Worm (Caenorhabditis elegans) whole organism, young adult: ENCODE data around the gene ptb-1.
A peak's percentile ranks its signal among the peaks of the same experiment; 100 is the strongest.

Experiments
- F33H1.4 ChIP-seq: fragments of 200-800 bp; sonication (Bioruptor generic); IDR thresholded peaks from 2 replicates; pipeline ENCODE4 v1.3.6; 2022; ENCODE audit warnings: missing genetic modification reagents, missing genetic modification characterization, missing compliant biosample characterization
- F37B4.10 ChIP-seq: fragments of 200-800 bp; sonication (Bioruptor generic); IDR thresholded peaks from 2 replicates; pipeline ENCODE4 v1.3.6; 2022; ENCODE audit warnings: missing genetic modification characterization, missing compliant biosample characterization
- F55B11.4 ChIP-seq: sonication (generic microtip); optimal IDR thresholded peaks from 2 replicates; lab custom pipeline; 2016; ENCODE audit warnings: missing compliant biosample characterization, missing genetic modification characterization, borderline replicate concordance; ENCODE audit not compliant: insufficient read depth
- K11D2.4 ChIP-seq: fragments of 200-800 bp; sonication (Bioruptor generic); IDR thresholded peaks from 2 replicates; pipeline ENCODE4 v1.3.6; 2022; ENCODE audit warnings: missing genetic modification reagents, missing genetic modification characterization, missing compliant biosample characterization
- T07F8.4 ChIP-seq: sonication (generic microtip); optimal IDR thresholded peaks from 2 replicates; lab custom pipeline; 2016; ENCODE audit warnings: mild to moderate bottlenecking, missing genetic modification characterization, moderate library complexity, missing compliant biosample characterization
- T26A5.8 ChIP-seq: sonication (generic microtip); optimal IDR thresholded peaks from 2 replicates; lab custom pipeline; 2016; ENCODE audit warnings: missing genetic modification characterization, missing compliant biosample characterization
- Y67H2A.10 ChIP-seq: fragments of 200-800 bp; sonication (Bioruptor generic); conservative IDR thresholded peaks from 2 replicates; pipeline ENCODE4 v1.3.6; 2022; ENCODE audit warnings: missing genetic modification reagents, missing genetic modification characterization, missing compliant biosample characterization
- akir-1 ChIP-seq: fragments of 200-800 bp; sonication (Bioruptor generic); optimal IDR thresholded peaks from 2 replicates; lab custom pipeline; 2018; ENCODE audit warnings: mild to moderate bottlenecking, missing genetic modification characterization, moderate library complexity, missing compliant biosample characterization
- aptf-3 ChIP-seq: fragments of 200-800 bp; sonication (Bioruptor generic); IDR thresholded peaks from 2 replicates; pipeline ENCODE4 v1.3.6; 2022; ENCODE audit warnings: missing genetic modification characterization, missing compliant biosample characterization
- ccch-3 ChIP-seq: fragments of 200-800 bp; sonication (Bioruptor generic); optimal IDR thresholded peaks from 2 replicates; lab custom pipeline; 2018; ENCODE audit warnings: mild to moderate bottlenecking, missing genetic modification characterization, missing compliant biosample characterization
- cebp-1 ChIP-seq, 2 experiments: fragments of 200-800 bp in 1 of 2; sonication (Bioruptor generic) in 1 of 2; sonication (generic microtip) in 1 of 2; IDR thresholded peaks in 1 of 2; optimal IDR thresholded peaks in 1 of 2; 2 replicates each; pipeline versions ENCODE4 v1.3.6 to Lab custom; 2017 to 2022; ENCODE audit warnings: missing compliant biosample characterization in 2 of 2, missing genetic modification characterization in 2 of 2, mild to moderate bottlenecking in 1 of 2, missing genetic modification reagents in 1 of 2, moderate library complexity in 1 of 2
- ceh-79 ChIP-seq: sonication (generic microtip); optimal IDR thresholded peaks from 2 replicates; lab custom pipeline; 2017; ENCODE audit warnings: mild to moderate bottlenecking, missing genetic modification characterization, missing compliant biosample characterization
- ceh-91 ChIP-seq: fragments of 200-800 bp; sonication (Bioruptor generic); IDR thresholded peaks from 2 replicates; pipeline ENCODE4 v1.3.6; 2022; ENCODE audit warnings: missing genetic modification reagents, missing genetic modification characterization, missing compliant biosample characterization
- dox-1 ChIP-seq: fragments of 200-800 bp; sonication (Bioruptor generic); IDR thresholded peaks from 2 replicates; pipeline ENCODE4 v1.3.6; 2022; ENCODE audit warnings: missing genetic modification reagents, missing genetic modification characterization, missing compliant biosample characterization
- dpl-1 ChIP-seq: fragments of 150-350 bp; optimal IDR thresholded peaks from 2 replicates; lab custom pipeline; 2014; ENCODE audit warnings: missing biosample characterization, missing genetic modification reagents, missing genetic modification characterization
- efl-1 ChIP-seq: fragments of 150-350 bp; optimal IDR thresholded peaks from 2 replicates; lab custom pipeline; 2014; ENCODE audit warnings: missing biosample characterization, missing genetic modification reagents, missing genetic modification characterization
- egl-18 ChIP-seq: fragments of 200-800 bp; sonication (Bioruptor generic); IDR thresholded peaks from 2 replicates; pipeline ENCODE4 v1.3.6; 2022; ENCODE audit warnings: missing genetic modification reagents, missing genetic modification characterization, missing compliant biosample characterization
- egrh-3 ChIP-seq: fragments of 200-800 bp; sonication (Bioruptor generic); IDR thresholded peaks from 2 replicates; pipeline ENCODE4 v1.3.6; 2022; ENCODE audit warnings: missing genetic modification reagents, missing genetic modification characterization, missing compliant biosample characterization
- ekl-4 ChIP-seq: fragments of 200-800 bp; sonication (Bioruptor generic); IDR thresholded peaks from 2 replicates; pipeline ENCODE4 v1.3.6; 2022; ENCODE audit warnings: missing genetic modification reagents, missing genetic modification characterization, missing compliant biosample characterization
- ets-4 ChIP-seq: fragments of 200-800 bp; sonication (Bioruptor generic); optimal IDR thresholded peaks from 2 replicates; lab custom pipeline; 2018; ENCODE audit warnings: mild to moderate bottlenecking, missing genetic modification characterization, missing compliant biosample characterization
- him-1 ChIP-seq: sonication (generic microtip); optimal IDR thresholded peaks from 2 replicates; lab custom pipeline; 2016; ENCODE audit warnings: missing genotype, missing genetic modification reagents, missing genetic modification characterization, missing compliant biosample characterization
- hlh-12 ChIP-seq: sonication (generic microtip); optimal IDR thresholded peaks from 2 replicates; lab custom pipeline; 2016; ENCODE audit warnings: missing genetic modification characterization, missing compliant biosample characterization
- lin-35 ChIP-seq, 3 experiments: fragments of 150-350 bp in 2 of 3; sonication (generic microtip) in 1 of 3; optimal IDR thresholded peaks; 2 replicates each; lab custom pipeline; 2014 to 2018; ENCODE audit warnings: missing biosample characterization in 3 of 3, missing genetic modification characterization in 3 of 3, missing genetic modification reagents in 3 of 3
- lin-54 ChIP-seq: fragments of 200-800 bp; sonication (Bioruptor generic); optimal IDR thresholded peaks from 2 replicates; lab custom pipeline; 2018; ENCODE audit warnings: mild to moderate bottlenecking, missing genetic modification characterization, missing compliant biosample characterization
- lsl-1 ChIP-seq: fragments of 200-800 bp; sonication (Bioruptor generic); optimal IDR thresholded peaks from 2 replicates; lab custom pipeline; 2018; ENCODE audit warnings: mild to moderate bottlenecking, missing genetic modification characterization, moderate library complexity, missing compliant biosample characterization
- lsy-27 ChIP-seq: sonication (generic microtip); optimal IDR thresholded peaks from 2 replicates; lab custom pipeline; 2017; ENCODE audit warnings: missing genetic modification characterization, mild to moderate bottlenecking, missing compliant biosample characterization, antibody characterized with exemption, missing genotype, borderline replicate concordance; ENCODE audit not compliant: insufficient read depth
- madf-6 ChIP-seq: fragments of 200-800 bp; sonication (Bioruptor generic); IDR thresholded peaks from 2 replicates; pipeline ENCODE4 v1.3.6; 2022; ENCODE audit warnings: missing genetic modification reagents, missing genetic modification characterization, missing compliant biosample characterization
- madf-8 ChIP-seq: fragments of 200-800 bp; sonication (Bioruptor generic); conservative IDR thresholded peaks from 2 replicates; pipeline ENCODE4 v1.3.6; 2022; ENCODE audit warnings: missing genetic modification reagents, missing genetic modification characterization, missing compliant biosample characterization
- mel-28 ChIP-seq: sonication (generic microtip); optimal IDR thresholded peaks from 2 replicates; lab custom pipeline; 2016; ENCODE audit warnings: borderline replicate concordance, mild to moderate bottlenecking, missing genetic modification characterization, missing compliant biosample characterization
- nhr-179 ChIP-seq: sonication (generic microtip); optimal IDR thresholded peaks from 2 replicates; lab custom pipeline; 2016; ENCODE audit warnings: mild to moderate bottlenecking, missing genetic modification characterization, missing compliant biosample characterization
- nhr-27 ChIP-seq: fragments of 200-800 bp; sonication (Bioruptor generic); optimal IDR thresholded peaks from 2 replicates; lab custom pipeline; 2018; ENCODE audit warnings: mild to moderate bottlenecking, missing genetic modification characterization, moderate library complexity, missing compliant biosample characterization
- snpc-1.1 ChIP-seq: sonication (generic microtip); optimal IDR thresholded peaks from 2 replicates; lab custom pipeline; 2017; ENCODE audit warnings: missing genetic modification characterization, mild to moderate bottlenecking, missing compliant biosample characterization, antibody characterized with exemption, moderate library complexity, missing genotype, missing genetic modification reagents; ENCODE audit not compliant: insufficient read depth
- snpc-3.4 ChIP-seq: sonication (generic microtip); optimal IDR thresholded peaks from 2 replicates; lab custom pipeline; 2017; ENCODE audit warnings: missing genetic modification characterization, mild to moderate bottlenecking, missing compliant biosample characterization, antibody characterized with exemption, moderate library complexity, missing genotype, missing genetic modification reagents
- sptf-2 ChIP-seq: fragments of 200-800 bp; sonication (Bioruptor generic); optimal IDR thresholded peaks from 2 replicates; lab custom pipeline; 2018; ENCODE audit warnings: mild to moderate bottlenecking, missing genetic modification characterization, missing compliant biosample characterization
- tbp1 ChIP-seq: fragments of 200-800 bp; sonication (Bioruptor generic); optimal IDR thresholded peaks from 2 replicates; lab custom pipeline; 2018; ENCODE audit warnings: mild to moderate bottlenecking, missing genetic modification characterization, missing compliant biosample characterization
- tlf-1 ChIP-seq: fragments of 200-800 bp; sonication (Bioruptor generic); optimal IDR thresholded peaks from 2 replicates; lab custom pipeline; 2018; ENCODE audit warnings: mild to moderate bottlenecking, missing genetic modification characterization, missing compliant biosample characterization
- unc-130 ChIP-seq: sonication (generic microtip); optimal IDR thresholded peaks from 2 replicates; lab custom pipeline; 2016; ENCODE audit warnings: missing genetic modification reagents, missing genetic modification characterization, missing compliant biosample characterization
- unc-62 ChIP-seq: fragments of 150-350 bp; optimal IDR thresholded peaks from 2 replicates; lab custom pipeline; 2014; ENCODE audit warnings: missing biosample characterization, missing genetic modification reagents, missing genetic modification characterization
- xnd-1 ChIP-seq: sonication (generic microtip); optimal IDR thresholded peaks from 2 replicates; lab custom pipeline; 2016; ENCODE audit warnings: missing genotype, missing genetic modification reagents, missing genetic modification characterization, missing compliant biosample characterization
- ztf-25 ChIP-seq: fragments of 200-800 bp; sonication (Bioruptor generic); IDR thresholded peaks from 2 replicates; pipeline ENCODE4 v1.3.6; 2022; ENCODE audit warnings: missing genetic modification reagents, missing genetic modification characterization, missing compliant biosample characterization

ptb-1 gene

DNA sequence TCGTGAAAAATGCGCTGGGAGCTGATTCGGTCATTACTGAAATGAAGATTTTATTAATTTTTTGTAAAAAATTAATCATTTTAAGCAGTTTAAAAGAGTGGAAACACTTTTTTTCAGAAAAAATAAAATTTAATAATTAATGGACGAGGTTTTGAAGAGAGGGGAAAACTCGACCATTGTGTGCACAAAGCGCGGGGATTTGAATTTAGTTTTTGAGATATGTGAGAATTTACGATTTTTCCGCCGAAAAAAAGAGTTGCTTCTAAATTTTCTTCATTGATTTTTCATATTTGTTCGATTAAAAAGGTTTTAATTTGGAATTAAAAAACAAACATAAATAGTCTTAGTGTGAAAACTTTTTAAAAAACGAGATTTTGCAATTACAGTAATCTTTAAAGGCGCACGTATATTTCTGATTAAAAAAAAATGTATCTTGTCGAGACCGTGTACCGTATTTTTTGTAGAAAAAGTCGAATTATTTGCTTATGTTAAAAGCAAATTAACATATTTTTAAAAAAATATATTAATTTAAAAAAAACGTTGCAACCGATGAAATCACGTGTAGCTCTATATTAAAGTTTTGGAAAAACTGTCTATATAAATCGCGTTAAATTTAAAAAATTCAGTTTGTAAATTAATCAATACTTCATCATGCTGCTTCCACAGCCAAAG is 39.0 kb downstream of the ptb-1 start, which contains the start of the genes dph-2 and C09G5.7:
Gene dph-2 (minus strand): TSS at position 36 of the 672 bp plus-strand sequence.
Gene C09G5.7 (plus strand): TSS at position 622 of the 672 bp plus-strand sequence.
- peak; percentile 56 for TF ChIP-seq lsl-1
- peak; percentile 87 for TF ChIP-seq lin-54 (GFP tag; lab: Kevin White, UChicago)
- TF ChIP-seq madf-6 (GFP tag; lab: Robert Waterston, UW), result peak; percentile 47; the same call in 1 of the 2 replicates
- peak in 2 of 3 experiments; percentile 31 to 37 for TF ChIP-seq lin-35 (GFP tag; optimal IDR thresholded peaks at IDR 0.05; lab: Kevin White, UChicago)
- no peak for TF ChIP-seq ets-4 (GFP tag; lab: Kevin White, UChicago)
- peak; percentile 10 for TF ChIP-seq xnd-1 (tag; lab: Kevin White, UChicago)
- TF ChIP-seq unc-62, result no peak
- TF ChIP-seq madf-8 (GFP tag; lab: Robert Waterston, UW), result 0 out of 2 replicates have a peak, but pooled peaks have one; percentile 16
- peak; percentile 69 for TF ChIP-seq dpl-1
- TF ChIP-seq sptf-2, result no peak
- no peak for TF ChIP-seq K11D2.4 (GFP tag; lab: Robert Waterston, UW)
- TF ChIP-seq efl-1 (GFP tag; lab: Kevin White, UChicago), result peak; percentile 64

DNA sequence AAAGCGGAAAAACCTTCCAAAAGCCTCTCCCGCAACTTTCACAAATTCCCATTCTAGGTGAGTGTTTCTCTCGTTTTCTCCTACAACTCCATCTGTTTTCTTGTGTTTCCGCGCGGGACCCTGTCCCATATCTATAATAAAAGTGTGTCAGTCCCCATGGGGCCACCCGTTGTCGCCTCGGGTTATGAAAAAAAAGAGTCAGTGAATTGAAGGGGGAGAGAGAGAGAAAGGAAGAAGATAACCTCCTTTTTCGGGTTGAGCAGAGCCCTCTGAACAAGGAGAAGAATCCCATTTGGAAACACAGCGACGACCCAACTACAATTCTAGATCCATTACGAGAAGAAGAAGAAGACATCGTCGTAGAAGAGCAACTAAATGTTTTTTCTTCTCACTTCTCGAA is 41.7 kb downstream of the ptb-1 start, which contains the start of gene C09G5.13:
Gene C09G5.13 (plus strand): TSS at position 301 of the 400 bp plus-strand sequence.
- TF ChIP-seq snpc-3.4 (tag; lab: Kevin White, UChicago), result no peak
- TF ChIP-seq xnd-1 (tag; lab: Kevin White, UChicago), result no peak
- no peak for TF ChIP-seq tbp1 (GFP tag; lab: Kevin White, UChicago)
- TF ChIP-seq T07F8.4 (tag; lab: Kevin White, UChicago), result no peak
- TF ChIP-seq nhr-27 (tag; lab: Kevin White, UChicago), result no peak
- TF ChIP-seq hlh-12 (tag; lab: Kevin White, UChicago), result no peak
- no peak for TF ChIP-seq ceh-79
- TF ChIP-seq dpl-1, result no peak

DNA sequence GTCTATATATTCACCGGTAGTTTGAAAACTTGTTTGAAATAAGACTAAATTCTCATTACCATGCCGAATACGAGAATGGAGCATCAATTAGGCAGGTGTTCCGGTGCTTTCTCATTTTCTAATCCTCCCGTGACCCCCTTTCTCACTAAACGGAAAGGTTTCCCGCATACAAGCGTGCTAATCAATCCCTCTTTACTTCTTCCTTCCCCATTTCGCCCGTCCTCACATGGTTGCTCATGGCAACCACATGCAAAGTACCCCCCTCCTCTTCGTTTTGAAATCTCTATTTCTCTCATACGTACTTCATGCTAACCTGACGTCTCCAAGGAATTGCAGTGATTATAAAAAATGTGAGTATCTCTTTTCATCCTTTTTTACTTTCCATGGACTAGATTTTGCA is 44.5 kb downstream of the ptb-1 start, which contains the start of gene mks-5:
Gene mks-5 (plus strand): TSS at position 301 of the 400 bp plus-strand sequence.
- TF ChIP-seq ekl-4 (GFP tag; lab: Robert Waterston, UW) (no peak), nhr-179 (tag; lab: Kevin White, UChicago) (no peak), T07F8.4 (tag; lab: Kevin White, UChicago) (no peak), F37B4.10 (GFP tag; lab: Robert Waterston, UW) (no peak), F33H1.4 (GFP tag; lab: Robert Waterston, UW) (no peak), K11D2.4 (GFP tag; lab: Robert Waterston, UW) (no peak), akir-1 (GFP tag; lab: Kevin White, UChicago) (no peak), unc-130 (GFP tag; lab: Kevin White, UChicago) (no peak), egl-18 (GFP tag; lab: Robert Waterston, UW) (no peak), lsy-27 (tag; lab: Kevin White, UChicago) (no peak), sptf-2 (no peak), T26A5.8 (tag; lab: Kevin White, UChicago) (no peak), cebp-1 (GFP tag; IDR thresholded peaks at IDR 0.05; lab: Robert Waterston, UW) (no peak), cebp-1 (tag; optimal IDR thresholded peaks at IDR 0.05; lab: Kevin White, UChicago) (no peak), ccch-3 (no peak), dox-1 (GFP tag; lab: Robert Waterston, UW) (no peak), him-1 (no peak)

DNA sequence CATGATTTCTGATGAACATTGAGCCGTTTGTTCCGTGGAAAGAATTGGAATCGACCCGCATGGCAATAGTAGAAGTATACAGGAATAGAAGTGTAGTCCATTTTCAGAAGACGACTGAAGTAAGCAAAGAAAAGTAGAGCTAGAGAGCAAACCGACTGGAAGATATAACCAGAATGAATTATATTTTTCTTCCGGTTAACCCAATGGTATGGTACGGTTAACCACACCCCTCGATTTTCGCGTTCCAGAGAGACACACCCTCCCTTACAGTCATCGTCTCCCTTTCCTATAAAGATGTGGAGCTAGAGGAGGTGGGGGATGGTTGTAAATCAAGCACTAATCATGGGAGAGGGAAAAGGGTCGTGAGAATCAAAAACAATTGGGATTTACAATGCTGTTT is 47.7 kb downstream of the ptb-1 start, which contains the start of gene C09G5.14:
Gene C09G5.14 (minus strand): TSS at position 101 of the 400 bp plus-strand sequence.
- TF ChIP-seq madf-6 (GFP tag; lab: Robert Waterston, UW), result no peak
- TF ChIP-seq efl-1 (GFP tag; lab: Kevin White, UChicago), result no peak
- TF ChIP-seq F55B11.4 (tag; lab: Kevin White, UChicago), result no peak
- no peak for TF ChIP-seq tlf-1 (GFP tag; lab: Kevin White, UChicago)
- no peak for TF ChIP-seq snpc-3.4 (tag; lab: Kevin White, UChicago)
- no peak for TF ChIP-seq aptf-3 (GFP tag; lab: Robert Waterston, UW)
- no peak for TF ChIP-seq snpc-1.1 (tag; lab: Kevin White, UChicago)
- no peak for TF ChIP-seq ceh-91 (GFP tag; lab: Robert Waterston, UW)
- no peak for TF ChIP-seq him-1
- no peak for TF ChIP-seq mel-28
- TF ChIP-seq egrh-3 (GFP tag; lab: Robert Waterston, UW), result no peak
- no peak for TF ChIP-seq Y67H2A.10 (GFP tag; lab: Robert Waterston, UW)
- no peak for TF ChIP-seq ztf-25 (GFP tag; lab: Robert Waterston, UW)
